Fruit fly (Drosophila melanogaster) whole organism, adult: Measurements from ENCODE around the gene Acer.

ENCODE experiments used
- CG14711 ChIP-seq: fragments of 200-800 bp; sonication (Bioruptor generic); optimal IDR thresholded peaks from 2 replicates; lab custom pipeline; 2018; ENCODE audit warnings: missing biosample characterization, mild to moderate bottlenecking, missing genetic modification characterization, moderate library complexity
- CG1620 ChIP-seq: fragments of 200-800 bp; sonication (Bioruptor generic); optimal IDR thresholded peaks from 2 replicates; lab custom pipeline; 2016; ENCODE audit warnings: missing biosample characterization, missing genetic modification characterization
- CG5204 ChIP-seq: fragments of 200-800 bp; sonication (Bioruptor generic); optimal IDR thresholded peaks from 2 replicates; lab custom pipeline; 2016; ENCODE audit warnings: missing biosample characterization, missing genetic modification characterization
- CG7045 ChIP-seq: fragments of 200-800 bp; sonication (Bioruptor generic); optimal IDR thresholded peaks from 2 replicates; lab custom pipeline; 2017; ENCODE audit warnings: missing biosample characterization, mild to moderate bottlenecking, missing genetic modification characterization
- CG7101 ChIP-seq: fragments of 200-800 bp; sonication (Bioruptor generic); optimal IDR thresholded peaks from 2 replicates; lab custom pipeline; 2018; ENCODE audit warnings: missing biosample characterization, mild to moderate bottlenecking, missing genetic modification characterization, moderate library complexity
- Mnt ChIP-seq: fragments of 200-800 bp; sonication (Bioruptor generic); optimal IDR thresholded peaks from 2 replicates; lab custom pipeline; 2016; ENCODE audit warnings: missing biosample characterization, mild to moderate bottlenecking, missing genetic modification characterization
- cic ChIP-seq: fragments of 200-800 bp; sonication (Bioruptor generic); optimal IDR thresholded peaks from 2 replicates; lab custom pipeline; 2017; ENCODE audit warnings: missing biosample characterization, mild to moderate bottlenecking, missing genetic modification characterization, moderate library complexity
- cnc ChIP-seq, 2 experiments: fragments of >200 bp; optimal IDR thresholded peaks; 2 replicates each; lab custom pipeline; 2017
- kay ChIP-seq: fragments of 200-800 bp; sonication (Bioruptor generic); peaks from one replicate; lab custom pipeline; 2016; ENCODE audit warnings: missing biosample characterization, missing genetic modification characterization, borderline replicate concordance
- ovo ChIP-seq: fragments of 200-800 bp; sonication (Bioruptor generic); optimal IDR thresholded peaks from 2 replicates; lab custom pipeline; 2016; ENCODE audit warnings: missing biosample characterization, missing genetic modification characterization
- pad ChIP-seq: fragments of 200-800 bp; sonication (Bioruptor generic); optimal IDR thresholded peaks from 3 replicates; lab custom pipeline; 2017; ENCODE audit warnings: missing biosample characterization, missing genetic modification characterization, mild to moderate bottlenecking, moderate library complexity, missing genetic modification reagents
- toe ChIP-seq: fragments of 200-800 bp; sonication (Bioruptor generic); optimal IDR thresholded peaks from 2 replicates; lab custom pipeline; 2016; ENCODE audit warnings: missing biosample characterization, missing genetic modification characterization

dm6 chr2L:8574258-8574657 lies 52.5 kb downstream of the Acer start:
- TF ChIP-seq cic (GFP tag; lab: Kevin White, UChicago): no peak
- no peak for TF ChIP-seq Mnt (GFP tag; lab: Kevin White, UChicago)
- no peak for TF ChIP-seq kay (GFP tag; lab: Kevin White, UChicago)
- no peak for TF ChIP-seq CG5204
- TF ChIP-seq toe: no peak
- no peak for TF ChIP-seq CG7101
- TF ChIP-seq CG7045 (GFP tag; lab: Kevin White, UChicago): no peak
- TF ChIP-seq cnc (optimal IDR thresholded peaks at IDR 0.05; lab: Kevin White, UChicago): no peak
- no peak for TF ChIP-seq CG1620 (GFP tag; lab: Kevin White, UChicago)
- no peak for TF ChIP-seq pad
- no peak for TF ChIP-seq ovo (GFP tag; lab: Kevin White, UChicago)
- TF ChIP-seq CG14711 (tag; lab: Kevin White, UChicago): no peak
